Worm (Caenorhabditis elegans): Measurements from ENCODE around the gene acn-1.

acn-1 gene

ce11 chrX:5077696-5078343 lies 19.0 kb downstream of the acn-1 start, which contains the start of gene cal-5:
Gene cal-5 (minus strand): TSS chrX:5077961.
- TF ChIP-seq ztf-11 (tag; optimal IDR thresholded peaks at IDR 0.05) (no peak), crh-2 (tag; optimal IDR thresholded peaks at IDR 0.05) (peak; percentile 27), lin-39 (tag; optimal IDR thresholded peaks at IDR 0.05) (no peak), ztf-1 (GFP tag; conservative IDR thresholded peaks at IDR 0.05) (no peak), ceh-82 (tag; optimal IDR thresholded peaks at IDR 0.05) (no peak), blmp-1 (tag; optimal IDR thresholded peaks at IDR 0.05; ENCODE audit: insufficient read depth) (peak; percentile 47), unc-39 (tag; optimal IDR thresholded peaks at IDR 0.05) (no peak), F13H6.1 (tag; optimal IDR thresholded peaks at IDR 0.05) (peak; percentile 41), lsy-2 (tag; optimal IDR thresholded peaks at IDR 0.05) (no peak), nhr-237 (tag; optimal IDR thresholded peaks at IDR 0.05) (no peak), sem-4 (tag; optimal IDR thresholded peaks at IDR 0.05) (no peak), nhr-129 (tag; optimal IDR thresholded peaks at IDR 0.05) (peak; percentile 12), egl-27 (tag; optimal IDR thresholded peaks at IDR 0.05) (no peak), nhr-25 (tag; optimal IDR thresholded peaks at IDR 0.05) (no peak), aly-2 (tag; optimal IDR thresholded peaks at IDR 0.05) (no peak), nhr-11 (tag; optimal IDR thresholded peaks at IDR 0.05) (no peak), unc-55 (GFP tag; optimal IDR thresholded peaks at IDR 0.05) (no peak), ZK546.5 (tag; optimal IDR thresholded peaks at IDR 0.05) (no peak), Y55F3AM.14 (GFP tag; optimal IDR thresholded peaks at IDR 0.05) (peak; percentile 35), alr-1 (tag; optimal IDR thresholded peaks at IDR 0.05) (no peak), skn-1 (tag; optimal IDR thresholded peaks at IDR 0.05) (no peak), ama-1 (optimal IDR thresholded peaks at IDR 0.05) (peak; percentile 45), dmd-4 (tag; optimal IDR thresholded peaks at IDR 0.05) (no peak), C34F6.9 (tag; optimal IDR thresholded peaks at IDR 0.05) (no peak), mdl-1 (tag; optimal IDR thresholded peaks at IDR 0.05) (peak in 1 of 2 experiments; percentile 4), nhr-10 (tag; optimal IDR thresholded peaks at IDR 0.05) (no peak), peb-1 (tag; optimal IDR thresholded peaks at IDR 0.05) (no peak), gmeb-1 (tag; optimal IDR thresholded peaks at IDR 0.05) (no peak), R02D3.7 (tag; optimal IDR thresholded peaks at IDR 0.05) (no peak), elt-3 (tag; optimal IDR thresholded peaks at IDR 0.05) (no peak), sma-3 (GFP tag; optimal IDR thresholded peaks at IDR 0.05) (peak; percentile 51), nhr-77 (tag; optimal IDR thresholded peaks at IDR 0.05) (no peak), nhr-23 (tag; optimal IDR thresholded peaks at IDR 0.05) (no peak), zag-1 (tag; optimal IDR thresholded peaks at IDR 0.05) (no peak), elt-1 (tag; optimal IDR thresholded peaks at IDR 0.05) (no peak), nhr-12 (tag; optimal IDR thresholded peaks at IDR 0.05) (no peak), ztf-4 (tag; optimal IDR thresholded peaks at IDR 0.05) (no peak), nhr-21 (tag; optimal IDR thresholded peaks at IDR 0.05) (peak; percentile 71), sma-9 (GFP tag; optimal IDR thresholded peaks at IDR 0.05) (peak; percentile 36), sma-9 (tag; optimal IDR thresholded peaks at IDR 0.05) (no peak), lin-13 (GFP tag; optimal IDR thresholded peaks at IDR 0.05) (no peak), fos-1 (tag; optimal IDR thresholded peaks at IDR 0.05) (peak; percentile 49), nhr-6 (tag; optimal IDR thresholded peaks at IDR 0.05) (no peak), ceh-16 (tag; optimal IDR thresholded peaks at IDR 0.05) (no peak), mab-5 (tag; optimal IDR thresholded peaks at IDR 0.05) (no peak), snpc-4 (tag; optimal IDR thresholded peaks at IDR 0.05) (no peak), unc-62 (GFP tag; optimal IDR thresholded peaks at IDR 0.05) (no peak), mbf-1 (tag; optimal IDR thresholded peaks at IDR 0.05) (no peak), lin-11 (tag; optimal IDR thresholded peaks at IDR 0.05) (no peak)

Data from whole organism, L2 larva.